Fruit fly (Drosophila melanogaster): ENCODE results near the gene CG3223.
A peak's percentile ranks its signal among the peaks of the same experiment; 100 is the strongest.

The CG3223 gene

dm6 chr3R:8001074-8001669 lies 8.0 kb upstream of the CG3223 start, which contains the start of the genes Kmn2 and CG2698 (continued):
- TF ChIP-seq NFAT (GFP tag; IDR thresholded peaks at IDR 0.05) (peak; percentile 96), CG5245 (GFP tag; optimal IDR thresholded peaks at IDR 0.05) (peak; percentile 92), unpg (GFP tag; optimal IDR thresholded peaks at IDR 0.05) (peak; percentile 95), dati (GFP tag; IDR thresholded peaks at IDR 0.05) (peak; percentile 86), gfzf (GFP tag; optimal IDR thresholded peaks at IDR 0.05) (no peak), so (GFP tag; IDR thresholded peaks at IDR 0.05) (peak; percentile 95), dm (GFP tag; optimal IDR thresholded peaks at IDR 0.05) (peak; percentile 71), lmd (GFP tag; IDR thresholded peaks at IDR 0.05) (peak; percentile 99), CG1832 (GFP tag; optimal IDR thresholded peaks at IDR 0.05) (no peak), ttk (GFP tag; IDR thresholded peaks at IDR 0.05) (peak; percentile 98), unc-4 (GFP tag; IDR thresholded peaks at IDR 0.05; ENCODE audit: partially characterized antibody) (peak; percentile 60), BEAF-32 (GFP tag; optimal IDR thresholded peaks at IDR 0.05) (peak; percentile 50), CG12071 (GFP tag; optimal IDR thresholded peaks at IDR 0.05) (peak; percentile 88), zfh2 (GFP tag; optimal IDR thresholded peaks at IDR 0.05) (peak; percentile 88), bsh (GFP tag; optimal IDR thresholded peaks at IDR 0.05) (peak; percentile 80 to 96), CG6791 (GFP tag; IDR thresholded peaks at IDR 0.05; ENCODE audit: partially characterized antibody) (peak; percentile 38; the same call in 1 of the 3 replicates), CG1603 (tag; optimal IDR thresholded peaks at IDR 0.05) (peak; percentile 57), Scr (GFP tag; IDR thresholded peaks at IDR 0.05; ENCODE audit: partially characterized antibody) (peak; percentile 75), Pdp1 (GFP tag; optimal IDR thresholded peaks at IDR 0.05) (peak; percentile 93 to 98), Sox100B (GFP tag; optimal IDR thresholded peaks at IDR 0.05) (peak; percentile 93), CG14667 (GFP tag; IDR thresholded peaks at IDR 0.05) (peak; percentile 98), twi (tag; optimal IDR thresholded peaks at IDR 0.05) (peak; percentile 89), CkIIα-i1 (GFP tag; IDR thresholded peaks at IDR 0.05) (peak; percentile 86), CG34376 (GFP tag; optimal IDR thresholded peaks at IDR 0.05) (peak; percentile 91), en (GFP tag; optimal IDR thresholded peaks at IDR 0.05) (no peak), CG16815 (GFP tag; optimal IDR thresholded peaks at IDR 0.05) (peak; percentile 96), gro (GFP tag; optimal IDR thresholded peaks at IDR 0.05) (peak; percentile 78), CG12299 (tag; optimal IDR thresholded peaks at IDR 0.05) (peak; percentile 89), Fer1 (GFP tag; optimal IDR thresholded peaks at IDR 0.05) (peak; percentile 96), CG1233 (GFP tag; optimal IDR thresholded peaks at IDR 0.05) (peak; percentile 91), CG8388 (GFP tag; optimal IDR thresholded peaks at IDR 0.05) (peak; percentile 94), CG2199 (GFP tag; IDR thresholded peaks at IDR 0.05) (peak; percentile 94), vvl (GFP tag; IDR thresholded peaks at IDR 0.05) (peak; percentile 99), CG10147 (GFP tag; optimal IDR thresholded peaks at IDR 0.05) (peak; percentile 95), Bgb (GFP tag; IDR thresholded peaks at IDR 0.05; ENCODE audit: partially characterized antibody) (peak; percentile 53; the same call in 1 of the 2 replicates), CG5180 (GFP tag; optimal IDR thresholded peaks at IDR 0.05) (peak; percentile 78), tin (GFP tag; optimal IDR thresholded peaks at IDR 0.05) (peak; percentile 96), btn (GFP tag; optimal IDR thresholded peaks at IDR 0.05) (no peak), yki (optimal IDR thresholded peaks at IDR 0.05) (no peak), CG12155 (GFP tag; optimal IDR thresholded peaks at IDR 0.05) (peak; percentile 93), Dek (tag; optimal IDR thresholded peaks at IDR 0.05) (peak; percentile 95), Elba2 (GFP tag; optimal IDR thresholded peaks at IDR 0.05) (peak; percentile 78), pan (optimal IDR thresholded peaks at IDR 0.05) (no peak), pan (GFP tag; optimal IDR thresholded peaks at IDR 0.05 in 1 of 2, IDR thresholded peaks at IDR 0.05 in 1 of 2) (peak in 1 of 2 experiments; percentile 98), ERR (GFP tag; optimal IDR thresholded peaks at IDR 0.05) (peak; percentile 14), Dp (GFP tag; optimal IDR thresholded peaks at IDR 0.05) (peak; percentile 75), Hey (tag; optimal IDR thresholded peaks at IDR 0.05) (peak; percentile 61), CG6689 (GFP tag; IDR thresholded peaks at IDR 0.05) (peak; percentile 98), CG30403 (GFP tag; optimal IDR thresholded peaks at IDR 0.05) (peak; percentile 97), Atf-2 (GFP tag; optimal IDR thresholded peaks at IDR 0.05) (peak; percentile 63)
